Worm (Caenorhabditis elegans): ENCODE data around the gene pptr-1.

pptr-1 gene

ce11 chrV:16354675-16355074 lies 2.6 kb upstream of the pptr-1 start:
- no peak for TF ChIP-seq elt-3 (tag; optimal IDR thresholded peaks at IDR 0.05)
- TF ChIP-seq pha-4 (tag; optimal IDR thresholded peaks at IDR 0.05), result peak; percentile 6
- TF ChIP-seq mdl-1 (tag; optimal IDR thresholded peaks at IDR 0.05), result no peak

ce11 chrV:16355941-16356340 lies 1.4 kb upstream of the pptr-1 start:
- TF ChIP-seq fkh-2 (tag; optimal IDR thresholded peaks at IDR 0.05) (no peak), ceh-9 (tag; optimal IDR thresholded peaks at IDR 0.05) (no peak), ZK546.5 (tag; optimal IDR thresholded peaks at IDR 0.05) (no peak), nhr-11 (tag; optimal IDR thresholded peaks at IDR 0.05) (no peak), nhr-43 (tag; optimal IDR thresholded peaks at IDR 0.05; ENCODE audit: poor library complexity, severe bottlenecking) (peak; percentile 60), ztf-4 (tag; optimal IDR thresholded peaks at IDR 0.05) (no peak), elt-1 (tag; optimal IDR thresholded peaks at IDR 0.05) (no peak), skn-1 (tag; optimal IDR thresholded peaks at IDR 0.05) (peak; percentile 85), eor-1 (tag; optimal IDR thresholded peaks at IDR 0.05) (no peak), elt-2 (tag; optimal IDR thresholded peaks at IDR 0.05) (peak; percentile 86), lin-39 (tag; optimal IDR thresholded peaks at IDR 0.05) (peak; percentile 92), egl-27 (tag; optimal IDR thresholded peaks at IDR 0.05) (peak; percentile 71), sea-2 (GFP tag; optimal IDR thresholded peaks at IDR 0.05) (no peak), zag-1 (tag; optimal IDR thresholded peaks at IDR 0.05) (no peak), lin-15B (tag; optimal IDR thresholded peaks at IDR 0.05) (peak; percentile 68), nhr-25 (tag; optimal IDR thresholded peaks at IDR 0.05) (peak; percentile 64), mdl-1 (tag; optimal IDR thresholded peaks at IDR 0.05) (peak; percentile 58), mml-1 (tag; optimal IDR thresholded peaks at IDR 0.05) (no peak), nhr-28 (tag; optimal IDR thresholded peaks at IDR 0.05) (no peak), nhr-12 (tag; optimal IDR thresholded peaks at IDR 0.05) (no peak), fkh-10 (GFP tag; optimal IDR thresholded peaks at IDR 0.05) (peak; percentile 87), jun-1 (tag; optimal IDR thresholded peaks at IDR 0.05) (peak; percentile 96), egl-5 (tag; optimal IDR thresholded peaks at IDR 0.05) (peak; percentile 70), ceh-82 (tag; optimal IDR thresholded peaks at IDR 0.05) (peak; percentile 23), lsy-12 (tag; optimal IDR thresholded peaks at IDR 0.05) (peak; percentile 84), nfya-1 (tag; optimal IDR thresholded peaks at IDR 0.05; ENCODE audit: insufficient read depth) (peak; percentile 96), unc-62 (GFP tag; optimal IDR thresholded peaks at IDR 0.05) (peak; percentile 13), fos-1 (tag; optimal IDR thresholded peaks at IDR 0.05) (no peak), snpc-4 (tag; optimal IDR thresholded peaks at IDR 0.05) (peak; percentile 52), nhr-237 (tag; optimal IDR thresholded peaks at IDR 0.05) (no peak), nhr-67 (tag; optimal IDR thresholded peaks at IDR 0.05) (no peak), pha-4 (tag; optimal IDR thresholded peaks at IDR 0.05) (peak; percentile 81), ceh-16 (tag; optimal IDR thresholded peaks at IDR 0.05) (no peak), daf-12 (tag; optimal IDR thresholded peaks at IDR 0.05) (no peak), nhr-23 (tag; optimal IDR thresholded peaks at IDR 0.05) (peak; percentile 83), nhr-76 (tag; optimal IDR thresholded peaks at IDR 0.05) (no peak), tbx-2 (tag; optimal IDR thresholded peaks at IDR 0.05) (peak; percentile 56), ztf-11 (tag; optimal IDR thresholded peaks at IDR 0.05) (no peak), elt-3 (tag; optimal IDR thresholded peaks at IDR 0.05) (no peak), unc-39 (tag; optimal IDR thresholded peaks at IDR 0.05) (no peak), ceh-28 (tag; optimal IDR thresholded peaks at IDR 0.05) (peak; percentile 84), ama-1 (optimal IDR thresholded peaks at IDR 0.05) (peak; percentile 34), hmg-11 (tag; optimal IDR thresholded peaks at IDR 0.05) (peak; percentile 99), aly-2 (tag; optimal IDR thresholded peaks at IDR 0.05) (no peak), pqm-1 (tag; optimal IDR thresholded peaks at IDR 0.05) (peak; percentile 91), nhr-77 (tag; optimal IDR thresholded peaks at IDR 0.05) (no peak), R02D3.7 (tag; optimal IDR thresholded peaks at IDR 0.05) (peak; percentile 72)

All from whole organism, L3 larva.